Fruit fly (Drosophila melanogaster): Measurements from ENCODE around the gene CG31819.

DNA sequence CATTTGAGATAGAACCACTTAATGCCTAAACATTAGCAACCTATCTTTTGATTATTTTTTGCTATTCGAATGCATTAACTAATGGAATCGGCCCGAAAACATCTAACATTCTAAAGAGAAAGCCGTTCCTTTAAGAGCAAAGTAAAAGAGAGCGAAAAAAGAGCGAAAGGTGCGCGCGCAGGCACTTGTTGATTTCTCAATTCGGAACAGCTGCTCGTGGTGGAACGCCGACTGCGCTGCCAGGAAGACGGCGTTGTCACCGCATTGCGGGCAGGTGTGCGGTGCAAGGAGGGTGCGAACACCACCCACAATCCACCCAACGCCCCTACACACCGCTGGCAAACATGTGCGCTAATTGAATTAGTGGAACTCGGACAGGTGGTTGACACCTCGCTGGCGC is 23.6 kb downstream of the CG31819 start:
- TF ChIP-seq lz (GFP tag; optimal IDR thresholded peaks at IDR 0.05), result no peak
- TF ChIP-seq acj6 (GFP tag; optimal IDR thresholded peaks at IDR 0.05), result no peak
- no peak for TF ChIP-seq Sox14 (GFP tag; optimal IDR thresholded peaks at IDR 0.05)
- TF ChIP-seq topi (GFP tag; optimal IDR thresholded peaks at IDR 0.05), result no peak
- TF ChIP-seq fkh (GFP tag; optimal IDR thresholded peaks at IDR 0.05), result no peak
- TF ChIP-seq Blimp-1 (GFP tag; optimal IDR thresholded peaks at IDR 0.05), result no peak
- TF ChIP-seq Eip75B (GFP tag; optimal IDR thresholded peaks at IDR 0.05), result no peak
